Fruit fly (Drosophila melanogaster): Measurements from ENCODE around the gene GATAd.

The GATAd gene

dm6 chr2L:10356508-10356907 lies 23.0 kb downstream of the GATAd start, which contains the start of the genes CtsL4 and ClpP (continued):
- TF ChIP-seq jumu (GFP tag; optimal IDR thresholded peaks at IDR 0.05) (no peak), Hey (tag; optimal IDR thresholded peaks at IDR 0.05) (no peak), yki (optimal IDR thresholded peaks at IDR 0.05) (no peak), HmgZ (tag; optimal IDR thresholded peaks at IDR 0.05) (peak; percentile 72), Blimp-1 (GFP tag; optimal IDR thresholded peaks at IDR 0.05) (no peak), luna (GFP tag; optimal IDR thresholded peaks at IDR 0.05) (no peak), CG10654 (GFP tag; optimal IDR thresholded peaks at IDR 0.05) (peak; percentile 4), ind (GFP tag; optimal IDR thresholded peaks at IDR 0.05) (peak; percentile 49), gcm (GFP tag; optimal IDR thresholded peaks at IDR 0.05) (no peak), gt (GFP tag; IDR thresholded peaks at IDR 0.05) (no peak), ab (GFP tag; optimal IDR thresholded peaks at IDR 0.05) (no peak), CG15269 (tag; optimal IDR thresholded peaks at IDR 0.05) (no peak), Camta (GFP tag; optimal IDR thresholded peaks at IDR 0.05) (peak; percentile 4), CG1792 (GFP tag; optimal IDR thresholded peaks at IDR 0.05) (no peak), dati (GFP tag; IDR thresholded peaks at IDR 0.05) (no peak), CG1024 (GFP tag; IDR thresholded peaks at IDR 0.05) (peak; percentile 95), CG10543 (GFP tag; optimal IDR thresholded peaks at IDR 0.05) (no peak), CG9727 (GFP tag; optimal IDR thresholded peaks at IDR 0.05) (no peak), ato (GFP tag; IDR thresholded peaks at IDR 0.05; ENCODE audit: partially characterized antibody) (no peak), jing (GFP tag; optimal IDR thresholded peaks at IDR 0.05) (no peak), CG17612 (GFP tag; IDR thresholded peaks at IDR 0.05) (no peak), CG10959 (GFP tag; IDR thresholded peaks at IDR 0.05) (no peak), CG3407 (GFP tag; optimal IDR thresholded peaks at IDR 0.05) (no peak), CG18764 (GFP tag; optimal IDR thresholded peaks at IDR 0.05) (peak; percentile 17), unpg (GFP tag; optimal IDR thresholded peaks at IDR 0.05) (no peak), CG13775 (GFP tag; optimal IDR thresholded peaks at IDR 0.05) (peak; percentile 37), CG10147 (GFP tag; optimal IDR thresholded peaks at IDR 0.05) (no peak), CG16813 (GFP tag; IDR thresholded peaks at IDR 0.05; ENCODE audit: partially characterized antibody) (no peak), CG4820 (GFP tag; optimal IDR thresholded peaks at IDR 0.05) (no peak), croc (GFP tag; conservative IDR thresholded peaks at IDR 0.05) (no peak; the same call in 2 of the 3 replicates), Spps (tag; optimal IDR thresholded peaks at IDR 0.05) (no peak), CG2678 (tag; optimal IDR thresholded peaks at IDR 0.05) (no peak), wek (GFP tag; optimal IDR thresholded peaks at IDR 0.05) (peak; percentile 97), CG17568 (GFP tag; optimal IDR thresholded peaks at IDR 0.05) (no peak), CG34224 (GFP tag; IDR thresholded peaks at IDR 0.05; ENCODE audit: partially characterized antibody) (no peak), CG17328 (GFP tag; IDR thresholded peaks at IDR 0.05) (0 out of 2 replicates have a peak, but pooled peaks have one; percentile 27), CG4282 (GFP tag; optimal IDR thresholded peaks at IDR 0.05) (peak; percentile 2), knrl (GFP tag; IDR thresholded peaks at IDR 0.05; ENCODE audit: partially characterized antibody) (no peak), chm (GFP tag; IDR thresholded peaks at IDR 0.05) (peak; percentile 64; the same call in 1 of the 2 replicates), MBD-R2 (GFP tag; IDR thresholded peaks at IDR 0.05) (peak; percentile 95), sens-2 (GFP tag; IDR thresholded peaks at IDR 0.05) (no peak; the same call in 1 of the 2 replicates), dm (GFP tag; optimal IDR thresholded peaks at IDR 0.05) (no peak), Meics (GFP tag; optimal IDR thresholded peaks at IDR 0.05) (no peak), Ada2b (GFP tag; IDR thresholded peaks at IDR 0.05) (peak; percentile 37), fd64A (GFP tag; optimal IDR thresholded peaks at IDR 0.05) (no peak), CG7745 (tag; optimal IDR thresholded peaks at IDR 0.05) (no peak), peb (GFP tag; IDR thresholded peaks at IDR 0.05) (no peak), CG12155 (GFP tag; optimal IDR thresholded peaks at IDR 0.05) (peak; percentile 32), HHEX (GFP tag; optimal IDR thresholded peaks at IDR 0.05) (peak; percentile 27), Drgx (GFP tag; IDR thresholded peaks at IDR 0.05) (no peak), Sox102F (GFP tag; optimal IDR thresholded peaks at IDR 0.05) (no peak), CG6683 (GFP tag; optimal IDR thresholded peaks at IDR 0.05) (no peak)

Data from whole organism, embryonic.